Worm (Caenorhabditis elegans): Measurements from ENCODE around the gene E02C12.8.

DNA sequence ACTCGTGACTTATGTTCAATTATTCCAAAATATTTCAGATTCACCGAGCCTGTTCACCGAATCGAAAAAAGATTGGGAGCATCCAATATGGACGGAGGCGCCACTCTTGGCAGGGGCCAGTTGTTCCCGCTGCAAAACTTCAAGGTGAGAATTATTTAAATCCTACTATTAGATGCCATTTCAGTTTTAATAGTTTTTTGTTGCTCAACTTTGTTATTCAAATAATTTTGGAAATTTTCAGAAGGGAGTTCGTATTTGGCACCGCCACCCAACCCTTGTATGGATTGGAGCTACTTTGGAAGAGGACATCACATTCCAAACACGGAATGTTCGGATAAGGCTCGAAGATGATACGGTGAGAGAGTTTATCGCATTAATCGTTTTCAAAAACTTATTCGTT lies 12.7 kb upstream of the E02C12.8 start, which contains the start of gene hum-2:
- TF ChIP-seq klf-2 (GFP tag; conservative IDR thresholded peaks at IDR 0.05), result no peak
- TF ChIP-seq flt-1 (GFP tag; IDR thresholded peaks at IDR 0.05), result no peak
- TF ChIP-seq ztf-23 (GFP tag; IDR thresholded peaks at IDR 0.05), result no peak
- TF ChIP-seq ztf-29 (GFP tag; IDR thresholded peaks at IDR 0.05), result no peak
- no peak for TF ChIP-seq tab-1 (GFP tag; IDR thresholded peaks at IDR 0.05)
- no peak for TF ChIP-seq med-1 (GFP tag; optimal IDR thresholded peaks at IDR 0.05; ENCODE audit: insufficient read depth)
